Worm (Caenorhabditis elegans): ENCODE data around the gene abhd-3.1.

abhd-3.1 gene

DNA sequence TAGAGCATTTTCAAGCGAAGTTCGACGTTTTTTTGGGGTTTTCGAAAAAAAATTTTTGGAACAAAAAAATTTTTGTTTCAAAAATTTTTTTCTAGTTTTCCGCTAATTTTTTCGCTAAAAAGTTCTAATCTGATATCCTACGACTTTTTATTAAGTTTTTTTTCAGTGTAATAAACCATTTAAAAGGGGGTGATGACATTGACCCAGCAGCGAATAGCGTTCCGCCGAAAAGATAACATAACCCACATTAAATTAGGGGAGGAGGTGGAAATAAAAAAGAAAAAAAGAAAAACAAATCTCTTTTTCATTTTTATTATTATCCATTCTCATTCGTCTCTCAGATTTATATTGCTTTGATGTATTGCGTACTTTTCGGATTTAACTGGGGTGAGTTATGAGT lies 52.2 kb downstream of the abhd-3.1 start, which contains the start of gene Y60A3A.23:
TSS of gene Y60A3A.23 (plus strand) at position 301 of the 400 bp plus-strand sequence.
- TF ChIP-seq somi-1 (GFP tag; optimal IDR thresholded peaks at IDR 0.05) (no peak), efl-1 (GFP tag; optimal IDR thresholded peaks at IDR 0.05) (no peak), ceh-91 (GFP tag; IDR thresholded peaks at IDR 0.05) (no peak), F52B5.7 (tag; optimal IDR thresholded peaks at IDR 0.05) (no peak), ztf-6 (GFP tag; IDR thresholded peaks at IDR 0.05) (no peak), xnd-1 (tag; optimal IDR thresholded peaks at IDR 0.05) (no peak), Y95B8A.8 (GFP tag; IDR thresholded peaks at IDR 0.05) (no peak)

All from whole organism, young adult.